Fruit fly (Drosophila melanogaster) whole organism, embryonic: ENCODE results near the gene CG17027.

Experiments
- Atf3 ChIP-seq: fragments of 200-800 bp; sonication (Bioruptor generic); optimal IDR thresholded peaks from 3 replicates; lab custom pipeline; 2016; ENCODE audit warnings: missing biosample characterization, missing genetic modification characterization
- CG10366 ChIP-seq: fragments of 200-800 bp; sonication (Bioruptor generic); IDR thresholded peaks from 2 replicates; pipeline ENCODE4 v1.3.6; 2022; ENCODE audit warnings: missing biosample characterization, missing genetic modification characterization
- CG10431 ChIP-seq: fragments of 200-800 bp; sonication (Bioruptor generic); optimal IDR thresholded peaks from 3 replicates; lab custom pipeline; 2018; ENCODE audit warnings: missing biosample characterization, mild to moderate bottlenecking, missing genetic modification characterization
- CG12391 ChIP-seq: fragments of 200-800 bp; sonication (Bioruptor generic); optimal IDR thresholded peaks from 3 replicates; lab custom pipeline; 2018; ENCODE audit warnings: missing biosample characterization, mild to moderate bottlenecking, missing genetic modification characterization, moderate library complexity
- CG13296 ChIP-seq: fragments of 200-800 bp; sonication (Bioruptor generic); optimal IDR thresholded peaks from 3 replicates; lab custom pipeline; 2018; ENCODE audit warnings: missing biosample characterization, mild to moderate bottlenecking, missing genetic modification characterization
- CG13424 ChIP-seq: fragments of 200-800 bp; sonication (Bioruptor generic); optimal IDR thresholded peaks from 2 replicates; lab custom pipeline; 2019; ENCODE audit warnings: missing biosample characterization, mild to moderate bottlenecking, missing genetic modification characterization, moderate library complexity
- CG14965 ChIP-seq: fragments of 200-800 bp; sonication (Bioruptor generic); optimal IDR thresholded peaks from 2 replicates; lab custom pipeline; 2016; ENCODE audit warnings: missing biosample characterization, missing genetic modification characterization, borderline replicate concordance
- CG18619 ChIP-seq: fragments of 200-800 bp; sonication (Bioruptor generic); optimal IDR thresholded peaks from 3 replicates; lab custom pipeline; 2017; ENCODE audit warnings: missing biosample characterization, mild to moderate bottlenecking, missing genetic modification characterization
- CG2116 ChIP-seq: fragments of 200-800 bp; sonication (Bioruptor generic); optimal IDR thresholded peaks from 3 replicates; lab custom pipeline; 2018; ENCODE audit warnings: missing biosample characterization, mild to moderate bottlenecking, missing genetic modification characterization
- CG2129 ChIP-seq: fragments of 200-800 bp; sonication (Bioruptor generic); IDR thresholded peaks from 2 replicates; pipeline ENCODE4 v1.3.6; 2022; ENCODE audit warnings: missing biosample characterization, missing genetic modification characterization; ENCODE audit not compliant: partially characterized antibody
- CG31388 ChIP-seq: fragments of 200-800 bp; sonication (Bioruptor generic); optimal IDR thresholded peaks from 2 replicates; lab custom pipeline; 2016; ENCODE audit warnings: missing biosample characterization, missing genetic modification characterization
- CG33213 ChIP-seq: fragments of 200-800 bp; sonication (Bioruptor generic); optimal IDR thresholded peaks from 3 replicates; lab custom pipeline; 2016; ENCODE audit warnings: missing biosample characterization, missing genetic modification characterization
- CG3995 ChIP-seq: fragments of 200-800 bp; sonication (Bioruptor generic); optimal IDR thresholded peaks from 3 replicates; lab custom pipeline; 2016; ENCODE audit warnings: missing biosample characterization, missing genetic modification characterization
- CG4282 ChIP-seq: fragments of 200-800 bp; sonication (Bioruptor generic); optimal IDR thresholded peaks from 2 replicates; lab custom pipeline; 2016; ENCODE audit warnings: missing biosample characterization, missing genetic modification characterization
- CG4328 ChIP-seq: fragments of 200-800 bp; sonication (Bioruptor generic); optimal IDR thresholded peaks from 3 replicates; lab custom pipeline; 2017; ENCODE audit warnings: missing biosample characterization, missing genetic modification reagents, missing genetic modification characterization
- CG4707 ChIP-seq: fragments of 200-800 bp; sonication (Bioruptor generic); optimal IDR thresholded peaks from 2 replicates; lab custom pipeline; 2018; ENCODE audit warnings: missing biosample characterization, mild to moderate bottlenecking, missing genetic modification characterization, moderate library complexity
- CG6175 ChIP-seq: fragments of 200-800 bp; sonication (Bioruptor generic); IDR thresholded peaks from 3 replicates; pipeline ENCODE4 v1.3.6; 2022; ENCODE audit warnings: missing biosample characterization, missing genetic modification characterization
- CG8388 ChIP-seq: fragments of 200-800 bp; sonication (Bioruptor generic); optimal IDR thresholded peaks from 2 replicates; lab custom pipeline; 2019; ENCODE audit warnings: missing biosample characterization, mild to moderate bottlenecking, missing genetic modification characterization, moderate library complexity
- D19A ChIP-seq: fragments of 200-800 bp; optimal IDR thresholded peaks from 3 replicates; lab custom pipeline; 2019; ENCODE audit warnings: missing biosample characterization, mild to moderate bottlenecking, missing genetic modification characterization, moderate library complexity
- Dek ChIP-seq: fragments of 200-800 bp; sonication (Bioruptor generic); optimal IDR thresholded peaks from 3 replicates; lab custom pipeline; 2019; ENCODE audit warnings: missing biosample characterization, mild to moderate bottlenecking, missing genetic modification characterization, moderate library complexity
- Gug ChIP-seq: fragments of 200-800 bp; sonication (Bioruptor generic); IDR thresholded peaks from 4 replicates; pipeline ENCODE4 v1.3.6; 2022; ENCODE audit warnings: missing biosample characterization, missing genetic modification characterization
- Hr51 ChIP-seq, 2 experiments: fragments of 200-800 bp; sonication (Bioruptor generic); optimal IDR thresholded peaks; 2 replicates in 1 of 2; 3 replicates in 1 of 2; lab custom pipeline; 2016 to 2018; ENCODE audit warnings: missing biosample characterization in 2 of 2, missing genetic modification characterization in 2 of 2, mild to moderate bottlenecking in 1 of 2, moderate library complexity in 1 of 2
- Mes4 ChIP-seq: fragments of 200-800 bp; sonication (Bioruptor generic); optimal IDR thresholded peaks from 2 replicates; lab custom pipeline; 2016; ENCODE audit warnings: missing biosample characterization, missing genetic modification characterization
- NC2β ChIP-seq: fragments of 200-800 bp; sonication (Bioruptor generic); optimal IDR thresholded peaks from 2 replicates; lab custom pipeline; 2016; ENCODE audit warnings: missing biosample characterization, missing genetic modification characterization
- NK7.1 ChIP-seq: fragments of 200-800 bp; sonication (Bioruptor generic); optimal IDR thresholded peaks from 3 replicates; lab custom pipeline; 2016; ENCODE audit warnings: missing biosample characterization, missing genetic modification characterization
- Ptx1 ChIP-seq: fragments of 200-800 bp; sonication (Bioruptor generic); IDR thresholded peaks from 2 replicates; pipeline ENCODE4 v1.3.6; 2022; ENCODE audit warnings: missing biosample characterization, missing genetic modification characterization
- Ravus ChIP-seq: fragments of 200-800 bp; sonication (Bioruptor generic); IDR thresholded peaks from 2 replicates; pipeline ENCODE4 v1.3.6; 2022; ENCODE audit warnings: missing biosample characterization, missing genetic modification characterization
- Six4 ChIP-seq: fragments of 200-800 bp; sonication (Bioruptor generic); optimal IDR thresholded peaks from 2 replicates; lab custom pipeline; 2016; ENCODE audit warnings: missing biosample characterization, missing genetic modification characterization
- Sox102F ChIP-seq: fragments of 200-800 bp; sonication (Bioruptor generic); optimal IDR thresholded peaks from 2 replicates; lab custom pipeline; 2018; ENCODE audit warnings: missing biosample characterization, mild to moderate bottlenecking, missing genetic modification characterization, moderate library complexity
- TFAM ChIP-seq: fragments of 200-800 bp; sonication (Bioruptor generic); optimal IDR thresholded peaks from 2 replicates; lab custom pipeline; 2017; ENCODE audit warnings: missing biosample characterization, missing genetic modification characterization, inconsistent platforms
- Trl ChIP-seq, 3 experiments: fragments of >200 bp in 2 of 3; fragments of 200-800 bp in 1 of 3; sonication (Bioruptor generic) in 1 of 3; optimal IDR thresholded peaks; 2 replicates in 1 of 3; 3 replicates in 2 of 3; lab custom pipeline; 2016 to 2017; ENCODE audit warnings: missing biosample characterization in 1 of 3, missing genetic modification characterization in 1 of 3
- ap ChIP-seq: fragments of 200-800 bp; sonication (Bioruptor generic); IDR thresholded peaks from 2 replicates; pipeline ENCODE4 v1.3.6; 2022; ENCODE audit warnings: missing biosample characterization, missing genetic modification characterization
- bab2 ChIP-seq: fragments of 200-800 bp; sonication (Bioruptor generic); optimal IDR thresholded peaks from 2 replicates; lab custom pipeline; 2016; ENCODE audit warnings: missing biosample characterization, missing genetic modification characterization
- chif ChIP-seq, 2 experiments: fragments of 200-800 bp; sonication (Bioruptor generic); optimal IDR thresholded peaks; 3 replicates each; lab custom pipeline; 2016; ENCODE audit warnings: missing biosample characterization in 2 of 2, missing genetic modification characterization in 2 of 2
- chm ChIP-seq: fragments of 200-800 bp; sonication (Bioruptor generic); IDR thresholded peaks from 2 replicates; pipeline ENCODE4 v1.3.6; 2022; ENCODE audit warnings: missing biosample characterization, missing genetic modification characterization
- dmrt99B ChIP-seq: fragments of 200-800 bp; sonication (Bioruptor generic); optimal IDR thresholded peaks from 2 replicates; lab custom pipeline; 2018; ENCODE audit warnings: missing biosample characterization, mild to moderate bottlenecking, missing genetic modification characterization, moderate library complexity
- en ChIP-seq: fragments of 200-800 bp; sonication (Bioruptor generic); optimal IDR thresholded peaks from 2 replicates; lab custom pipeline; 2016; ENCODE audit warnings: missing biosample characterization, missing genetic modification characterization
- fd102C ChIP-seq: fragments of 200-800 bp; sonication (Bioruptor generic); optimal IDR thresholded peaks from 2 replicates; lab custom pipeline; 2018; ENCODE audit warnings: missing biosample characterization, mild to moderate bottlenecking, missing genetic modification characterization, moderate library complexity
- grau ChIP-seq: fragments of 200-800 bp; optimal IDR thresholded peaks from 3 replicates; lab custom pipeline; 2019; ENCODE audit warnings: missing biosample characterization, mild to moderate bottlenecking, missing genetic modification characterization, moderate library complexity
- h ChIP-seq: fragments of >200 bp; optimal IDR thresholded peaks from 2 replicates; lab custom pipeline; 2017
- insv ChIP-seq, 2 experiments: fragments of 200-800 bp; sonication (Bioruptor generic); optimal IDR thresholded peaks; 3 replicates each; lab custom pipeline; 2016 to 2018; ENCODE audit warnings: missing biosample characterization in 2 of 2, missing genetic modification characterization in 2 of 2
- kah ChIP-seq: fragments of 200-800 bp; sonication (Bioruptor generic); optimal IDR thresholded peaks from 2 replicates; lab custom pipeline; 2018; ENCODE audit warnings: missing biosample characterization, mild to moderate bottlenecking, missing genetic modification characterization
- lilli ChIP-seq: fragments of 200-800 bp; sonication (Bioruptor generic); optimal IDR thresholded peaks from 3 replicates; lab custom pipeline; 2016; ENCODE audit warnings: missing biosample characterization, missing genetic modification characterization
- nom ChIP-seq: fragments of 200-800 bp; sonication (Bioruptor generic); optimal IDR thresholded peaks from 2 replicates; lab custom pipeline; 2017; ENCODE audit warnings: missing biosample characterization, missing genetic modification characterization, mild to moderate bottlenecking, moderate library complexity, missing genetic modification reagents
- otp ChIP-seq: fragments of 200-800 bp; sonication (Bioruptor generic); IDR thresholded peaks from 3 replicates; pipeline ENCODE4, ENCODE4 v1.3.6; 2022; ENCODE audit warnings: missing biosample characterization, missing genetic modification characterization
- pan ChIP-seq, 4 experiments: fragments of >200 bp in 3 of 4; fragments of 200-800 bp in 1 of 4; sonication (Bioruptor generic) in 1 of 4; optimal IDR thresholded peaks in 3 of 4; IDR thresholded peaks in 1 of 4; 2 replicates each; pipeline versions ENCODE4 v1.3.6 to Lab custom; 2017 to 2022; ENCODE audit warnings: missing biosample characterization in 2 of 4, missing genetic modification characterization in 2 of 4, mixed read lengths in 1 of 4
- rib ChIP-seq: fragments of 200-800 bp; sonication (Bioruptor generic); IDR thresholded peaks from 2 replicates; pipeline ENCODE4 v1.3.6; 2022; ENCODE audit warnings: missing biosample characterization, missing genetic modification characterization
- sob ChIP-seq: fragments of 200-800 bp; sonication (Bioruptor generic); IDR thresholded peaks from 2 replicates; pipeline ENCODE4 v1.3.6; 2022; ENCODE audit warnings: missing biosample characterization, missing genetic modification characterization
- tll ChIP-seq, 2 experiments: fragments of 200-800 bp in 1 of 2; fragments of >200 bp in 1 of 2; sonication (Bioruptor generic) in 1 of 2; optimal IDR thresholded peaks; 2 replicates each; lab custom pipeline; 2017 to 2019; ENCODE audit warnings: missing biosample characterization in 2 of 2, missing genetic modification characterization in 2 of 2, mild to moderate bottlenecking in 1 of 2, moderate library complexity in 1 of 2

CG17027 gene

dm6 chr3L:16021064-16021683 is 41.3 kb downstream of the CG17027 start:
- TF ChIP-seq Six4 = peak; percentile 57
- TF ChIP-seq bab2 (GFP tag; lab: Kevin White, UChicago) = peak; percentile 26
- no peak for TF ChIP-seq Ravus
- peak; percentile 28 for TF ChIP-seq CG10366 (GFP tag; lab: Robert Waterston, UW)
- peak; percentile 11 for TF ChIP-seq Mes4 (GFP tag; lab: Kevin White, UChicago)
- peak; percentile 12 for TF ChIP-seq CG18619 (GFP tag; lab: Kevin White, UChicago)
- TF ChIP-seq CG3995 (GFP tag; lab: Kevin White, UChicago) = no peak
- no peak for TF ChIP-seq CG10431 (GFP tag; lab: Kevin White, UChicago)
- TF ChIP-seq NK7.1 = no peak
- TF ChIP-seq Atf3 = peak; percentile 44
- TF ChIP-seq D19A (tag; lab: Kevin White, UChicago) = peak; percentile 65
- TF ChIP-seq TFAM (GFP tag; lab: Kevin White, UChicago) = no peak
- no peak for TF ChIP-seq CG4328 (GFP tag; lab: Kevin White, UChicago)
- no peak for TF ChIP-seq CG14965 (GFP tag; lab: Kevin White, UChicago)
- no peak for TF ChIP-seq Gug
- no peak for TF ChIP-seq CG2129
- peak; percentile 36 for TF ChIP-seq lilli (GFP tag; lab: Kevin White, UChicago)
- peak; percentile 35 to 82 for TF ChIP-seq chif (GFP tag; optimal IDR thresholded peaks at IDR 0.05; lab: Kevin White, UChicago)
- TF ChIP-seq Trl (optimal IDR thresholded peaks at IDR 0.05; lab: Kevin White, UChicago) = no peak
- peak; percentile 57 for TF ChIP-seq Trl (GFP tag; optimal IDR thresholded peaks at IDR 0.05; lab: Kevin White, UChicago)
- TF ChIP-seq insv (GFP tag; optimal IDR thresholded peaks at IDR 0.05; lab: Kevin White, UChicago) = no peak
- no peak for TF ChIP-seq nom (GFP tag; lab: Kevin White, UChicago)
- no peak for TF ChIP-seq Dek (tag; lab: Kevin White, UChicago)
- TF ChIP-seq sob (GFP tag; lab: Robert Waterston, UW) = no peak
- TF ChIP-seq chm = peak; percentile 54; the same call in 1 of the 2 replicates
- TF ChIP-seq pan (optimal IDR thresholded peaks at IDR 0.05; lab: Kevin White, UChicago) = peak in 1 of 2 experiments; percentile 70
- peak in 1 of 2 experiments; percentile 76 for TF ChIP-seq pan (GFP tag; optimal IDR thresholded peaks at IDR 0.05 in 1 of 2, IDR thresholded peaks at IDR 0.05 in 1 of 2)
- no peak for TF ChIP-seq CG31388
- peak; percentile 12 for TF ChIP-seq CG2116 (GFP tag; lab: Kevin White, UChicago)
- peak in 1 of 2 experiments; percentile 31 for TF ChIP-seq tll (GFP tag; optimal IDR thresholded peaks at IDR 0.05; lab: Kevin White, UChicago)
- TF ChIP-seq NC2β = peak; percentile 41
- TF ChIP-seq h (lab: Kevin White, UChicago) = no peak
- TF ChIP-seq otp (GFP tag; lab: Robert Waterston, UW) = peak; percentile 36; the same call in 1 of the 3 replicates
- TF ChIP-seq kah (GFP tag; lab: Kevin White, UChicago) = no peak
- TF ChIP-seq dmrt99B = peak; percentile 59
- no peak for TF ChIP-seq rib
- TF ChIP-seq CG8388 = peak; percentile 62
- no peak for TF ChIP-seq Ptx1 (GFP tag; lab: Robert Waterston, UW)
- TF ChIP-seq Hr51 (GFP tag; optimal IDR thresholded peaks at IDR 0.05; lab: Kevin White, UChicago) = peak in 1 of 2 experiments; percentile 13
- peak; percentile 30 for TF ChIP-seq CG4707 (GFP tag; lab: Kevin White, UChicago)
- peak; percentile 46 for TF ChIP-seq CG13424
- TF ChIP-seq grau (tag; lab: Kevin White, UChicago) = peak; percentile 51
- TF ChIP-seq en (GFP tag; lab: Kevin White, UChicago) = no peak
- TF ChIP-seq CG6175 = no peak
- TF ChIP-seq CG12391 (tag; lab: Kevin White, UChicago) = peak; percentile 69
- peak; percentile 59 for TF ChIP-seq Sox102F (GFP tag; lab: Kevin White, UChicago)
- peak; percentile 87 for TF ChIP-seq fd102C (GFP tag; lab: Kevin White, UChicago)
- TF ChIP-seq CG33213 (GFP tag; lab: Kevin White, UChicago) = peak; percentile 1
- no peak for TF ChIP-seq CG13296
- no peak for TF ChIP-seq CG4282
- TF ChIP-seq ap (GFP tag; lab: Robert Waterston, UW) = no peak
